Worm (Caenorhabditis elegans) whole organism, L2 larva: ENCODE measurements around the gene F08D12.7.
A peak's percentile ranks its signal among the peaks of the same experiment; 100 is the strongest.

Experiments used
- C34F6.9 ChIP-seq: fragments of 150-350 bp; optimal IDR thresholded peaks from 2 replicates; lab custom pipeline; 2014; ENCODE audit warnings: missing biosample characterization, missing genetic modification characterization
- F13H6.1 ChIP-seq: sonication (generic microtip); optimal IDR thresholded peaks from 2 replicates; lab custom pipeline; 2016; ENCODE audit warnings: missing genetic modification characterization, missing compliant biosample characterization
- ZK546.5 ChIP-seq: sonication (generic microtip); optimal IDR thresholded peaks from 2 replicates; lab custom pipeline; 2017; ENCODE audit warnings: missing biosample characterization, missing genetic modification characterization
- alr-1 ChIP-seq: fragments of 150-350 bp; optimal IDR thresholded peaks from 2 replicates; lab custom pipeline; 2014; ENCODE audit warnings: missing biosample characterization, missing genetic modification characterization
- aly-2 ChIP-seq: fragments of 150-350 bp; optimal IDR thresholded peaks from 2 replicates; lab custom pipeline; 2014; ENCODE audit warnings: missing biosample characterization, missing genetic modification characterization
- ama-1 ChIP-seq: fragments of 150-350 bp; optimal IDR thresholded peaks from 2 replicates; lab custom pipeline; 2018; ENCODE audit warnings: inconsistent platforms
- blmp-1 ChIP-seq: sonication (generic microtip); optimal IDR thresholded peaks from 2 replicates; lab custom pipeline; 2017; ENCODE audit warnings: missing genetic modification characterization, mild to moderate bottlenecking, missing compliant biosample characterization, antibody characterized with exemption, moderate library complexity; ENCODE audit not compliant: insufficient read depth
- ceh-82 ChIP-seq: fragments of 150-350 bp; optimal IDR thresholded peaks from 2 replicates; lab custom pipeline; 2014; ENCODE audit warnings: missing biosample characterization, missing genetic modification characterization
- crh-2 ChIP-seq: sonication (generic microtip); optimal IDR thresholded peaks from 2 replicates; lab custom pipeline; 2017; ENCODE audit warnings: missing biosample characterization, missing genetic modification characterization
- dmd-4 ChIP-seq: sonication (generic microtip); optimal IDR thresholded peaks from 2 replicates; lab custom pipeline; 2017; ENCODE audit warnings: missing biosample characterization, missing genetic modification characterization
- egl-27 ChIP-seq: sonication (generic microtip); optimal IDR thresholded peaks from 3 replicates; lab custom pipeline; 2017; ENCODE audit warnings: missing biosample characterization, missing genetic modification reagents, missing genetic modification characterization
- elt-1 ChIP-seq: fragments of 150-350 bp; optimal IDR thresholded peaks from 2 replicates; lab custom pipeline; 2014; ENCODE audit warnings: missing biosample characterization, missing genetic modification characterization
- elt-3 ChIP-seq: sonication (generic microtip); optimal IDR thresholded peaks from 2 replicates; lab custom pipeline; 2017; ENCODE audit warnings: missing biosample characterization, missing genetic modification characterization
- fos-1 ChIP-seq: fragments of 150-350 bp; optimal IDR thresholded peaks from 2 replicates; lab custom pipeline; 2014; ENCODE audit warnings: missing biosample characterization, missing genetic modification characterization
- lin-11 ChIP-seq: fragments of 150-350 bp; sonication (generic microtip); optimal IDR thresholded peaks from 2 replicates; lab custom pipeline; 2014; ENCODE audit warnings: missing biosample characterization, missing genetic modification characterization, inconsistent platforms, mixed read lengths
- lin-13 ChIP-seq: fragments of 150-350 bp; optimal IDR thresholded peaks from 2 replicates; lab custom pipeline; 2014; ENCODE audit warnings: missing biosample characterization, missing genetic modification reagents, missing genetic modification characterization
- lin-39 ChIP-seq: fragments of 150-350 bp; optimal IDR thresholded peaks from 2 replicates; lab custom pipeline; 2014; ENCODE audit warnings: missing biosample characterization, missing genetic modification reagents, missing genetic modification characterization
- mbf-1 ChIP-seq: sonication (generic microtip); optimal IDR thresholded peaks from 2 replicates; lab custom pipeline; 2017; ENCODE audit warnings: missing biosample characterization, missing genetic modification characterization
- mdl-1 ChIP-seq, 2 experiments: fragments of 150-350 bp in 1 of 2; sonication (generic microtip) in 1 of 2; optimal IDR thresholded peaks; 2 replicates each; lab custom pipeline; 2017; ENCODE audit warnings: missing biosample characterization in 2 of 2, missing genetic modification characterization in 2 of 2
- nhr-11 ChIP-seq: fragments of 150-350 bp; optimal IDR thresholded peaks from 2 replicates; lab custom pipeline; 2014; ENCODE audit warnings: missing biosample characterization, missing genetic modification characterization
- nhr-12 ChIP-seq: fragments of 150-350 bp; optimal IDR thresholded peaks from 2 replicates; lab custom pipeline; 2014; ENCODE audit warnings: missing biosample characterization, missing genetic modification characterization
- nhr-129 ChIP-seq: fragments of 150-350 bp; optimal IDR thresholded peaks from 2 replicates; lab custom pipeline; 2014; ENCODE audit warnings: missing biosample characterization, missing genetic modification characterization
- nhr-21 ChIP-seq: fragments of 150-350 bp; optimal IDR thresholded peaks from 2 replicates; lab custom pipeline; 2014; ENCODE audit warnings: missing biosample characterization, missing genetic modification characterization
- nhr-23 ChIP-seq: fragments of 150-350 bp; optimal IDR thresholded peaks from 2 replicates; lab custom pipeline; 2014; ENCODE audit warnings: missing biosample characterization, missing genetic modification reagents, missing genetic modification characterization
- nhr-237 ChIP-seq: fragments of 150-350 bp; optimal IDR thresholded peaks from 2 replicates; lab custom pipeline; 2014; ENCODE audit warnings: missing biosample characterization, missing genetic modification characterization
- nhr-25 ChIP-seq: fragments of 150-350 bp; sonication (generic microtip); optimal IDR thresholded peaks from 3 replicates; lab custom pipeline; 2014; ENCODE audit warnings: missing biosample characterization, missing genetic modification characterization
- nhr-6 ChIP-seq: fragments of 150-350 bp; optimal IDR thresholded peaks from 2 replicates; lab custom pipeline; 2014; ENCODE audit warnings: missing biosample characterization, missing genetic modification characterization
- sem-4 ChIP-seq: fragments of 150-350 bp; optimal IDR thresholded peaks from 2 replicates; lab custom pipeline; 2014; ENCODE audit warnings: missing biosample characterization, missing genetic modification reagents, missing genetic modification characterization
- skn-1 ChIP-seq: sonication (generic microtip); optimal IDR thresholded peaks from 2 replicates; lab custom pipeline; 2017; ENCODE audit warnings: missing biosample characterization, missing genetic modification characterization
- sma-3 ChIP-seq: sonication (generic microtip); optimal IDR thresholded peaks from 2 replicates; lab custom pipeline; 2016; ENCODE audit warnings: missing genetic modification reagents, missing genetic modification characterization, missing compliant biosample characterization
- sma-9 ChIP-seq, 2 experiments: fragments of 150-350 bp in 1 of 2; sonication (generic microtip) in 1 of 2; optimal IDR thresholded peaks; 2 replicates each; lab custom pipeline; 2014 to 2016; ENCODE audit warnings: missing genetic modification characterization in 2 of 2, mild to moderate bottlenecking in 1 of 2, missing biosample characterization in 1 of 2, missing compliant biosample characterization in 1 of 2, missing genetic modification reagents in 1 of 2, moderate library complexity in 1 of 2
- snpc-4 ChIP-seq: fragments of 150-350 bp; optimal IDR thresholded peaks from 2 replicates; lab custom pipeline; 2014; ENCODE audit warnings: missing biosample characterization, missing genetic modification characterization
- unc-55 ChIP-seq: fragments of 150-350 bp; sonication (generic microtip); optimal IDR thresholded peaks from 3 replicates; lab custom pipeline; 2014; ENCODE audit warnings: missing biosample characterization, missing genetic modification reagents, missing genetic modification characterization
- ztf-11 ChIP-seq: sonication (generic microtip); optimal IDR thresholded peaks from 2 replicates; lab custom pipeline; 2017; ENCODE audit warnings: missing biosample characterization, missing genetic modification characterization
- ztf-4 ChIP-seq: fragments of 150-350 bp; optimal IDR thresholded peaks from 2 replicates; lab custom pipeline; 2014; ENCODE audit warnings: missing biosample characterization, missing genetic modification characterization

F08D12.7 gene

DNA sequence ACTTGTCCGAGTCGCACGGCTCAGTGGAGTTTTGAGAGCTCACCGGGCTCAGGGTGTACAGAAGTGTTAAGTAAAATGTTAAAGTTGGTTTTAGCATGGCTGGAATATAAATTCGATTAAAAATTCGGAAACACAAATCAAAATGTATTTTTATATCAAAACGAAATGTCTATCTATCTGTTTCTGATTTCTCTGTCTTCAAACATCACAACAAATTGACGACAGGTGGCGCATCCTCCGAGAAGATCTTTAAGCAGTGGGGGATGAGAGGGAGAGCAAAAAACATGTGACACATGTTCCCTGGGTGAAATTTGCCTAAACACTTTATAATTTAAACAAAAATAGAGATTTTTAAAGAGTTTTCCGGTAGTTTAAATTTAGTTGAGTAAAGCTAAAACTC, at the start of gene F08D12.7:
F08D12.7 (minus strand) TSS at position 101 of the 400 bp plus-strand sequence.
- TF ChIP-seq mdl-1 (tag; optimal IDR thresholded peaks at IDR 0.05; lab: Kevin White, UChicago) (no peak), alr-1 (tag; lab: Kevin White, UChicago) (no peak), snpc-4 (tag; lab: Kevin White, UChicago) (no peak), lin-13 (no peak), aly-2 (tag; lab: Kevin White, UChicago) (no peak), crh-2 (tag; lab: Kevin White, UChicago) (no peak), sma-3 (GFP tag; lab: Kevin White, UChicago) (no peak)

DNA sequence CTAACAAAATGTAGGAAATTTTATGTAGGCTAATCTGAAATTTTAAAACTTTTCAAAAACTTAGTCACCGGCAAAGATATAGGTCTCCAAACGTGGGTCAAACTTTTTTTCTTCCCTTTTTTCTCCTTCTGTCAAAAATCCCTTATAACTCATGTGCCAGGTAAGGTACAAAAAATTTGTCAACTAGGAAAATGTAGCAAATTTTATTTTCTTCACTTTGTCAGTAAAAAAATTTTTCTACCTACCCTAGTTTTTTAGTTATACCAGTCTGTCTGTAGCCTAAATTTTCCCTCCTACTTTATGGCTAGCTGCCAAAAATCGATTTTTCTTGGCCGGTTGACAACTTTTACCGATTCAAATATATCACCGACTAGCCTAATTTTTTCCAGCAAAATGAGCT, 47.8 kb upstream of the F08D12.7 start, which contains the start of gene set-13:
set-13 (plus strand) TSS at position 301 of the 400 bp plus-strand sequence.
- TF ChIP-seq nhr-12 (tag; lab: Kevin White, UChicago) (no peak), aly-2 (tag; lab: Kevin White, UChicago) (no peak)

- TF ChIP-seq lin-13 (no peak), F13H6.1 (tag; lab: Kevin White, UChicago) (no peak), ceh-82 (tag; lab: Kevin White, UChicago) (no peak), blmp-1 (tag; lab: Kevin White, UChicago) (no peak), sma-3 (GFP tag; lab: Kevin White, UChicago) (no peak), C34F6.9 (tag; lab: Kevin White, UChicago) (no peak), sma-9 (GFP tag; optimal IDR thresholded peaks at IDR 0.05; lab: Kevin White, UChicago) (no peak), sma-9 (tag; optimal IDR thresholded peaks at IDR 0.05; lab: Kevin White, UChicago) (no peak), ama-1 (lab: Kevin White, UChicago) (no peak), fos-1 (tag; lab: Kevin White, UChicago) (no peak), nhr-6 (no peak)
- TF ChIP-seq, all 48 proteins: peak for 0
These were observed 46.5 kb upstream of the F08D12.7 start, which contains the start of gene K12H6.2 for ce11 chrII:2815444-2815843. TSS of gene K12H6.2 (minus strand) at chrII:2815544.

ce11 chrII:2815017-2815416, 46.1 kb upstream of the F08D12.7 start:
- no peak for TF ChIP-seq nhr-11 (tag; lab: Kevin White, UChicago)

ce11 chrII:2807674-2808206, 38.8 kb upstream of the F08D12.7 start, which contains the start of gene K12H6.12:
TSS of gene K12H6.12 (plus strand) at chrII:2808156.
- no peak for TF ChIP-seq ztf-4
- TF ChIP-seq F13H6.1 (tag; lab: Kevin White, UChicago) = peak; percentile 0

ce11 chrII:2805566-2805965, 36.6 kb upstream of the F08D12.7 start:
- no peak for TF ChIP-seq elt-1 (tag; lab: Kevin White, UChicago)
- TF ChIP-seq ztf-11 (tag; lab: Kevin White, UChicago) = no peak
- no peak for TF ChIP-seq nhr-11 (tag; lab: Kevin White, UChicago)
- no peak for TF ChIP-seq nhr-21
- no peak for TF ChIP-seq ZK546.5 (tag; lab: Kevin White, UChicago)
- TF ChIP-seq egl-27 (tag; lab: Kevin White, UChicago) = no peak
- no peak for TF ChIP-seq sem-4
- no peak for TF ChIP-seq ztf-4
- TF ChIP-seq sma-9 (GFP tag; optimal IDR thresholded peaks at IDR 0.05; lab: Kevin White, UChicago) = no peak
- TF ChIP-seq sma-9 (tag; optimal IDR thresholded peaks at IDR 0.05; lab: Kevin White, UChicago) = no peak
- TF ChIP-seq, all 48 proteins: peak for 0

DNA sequence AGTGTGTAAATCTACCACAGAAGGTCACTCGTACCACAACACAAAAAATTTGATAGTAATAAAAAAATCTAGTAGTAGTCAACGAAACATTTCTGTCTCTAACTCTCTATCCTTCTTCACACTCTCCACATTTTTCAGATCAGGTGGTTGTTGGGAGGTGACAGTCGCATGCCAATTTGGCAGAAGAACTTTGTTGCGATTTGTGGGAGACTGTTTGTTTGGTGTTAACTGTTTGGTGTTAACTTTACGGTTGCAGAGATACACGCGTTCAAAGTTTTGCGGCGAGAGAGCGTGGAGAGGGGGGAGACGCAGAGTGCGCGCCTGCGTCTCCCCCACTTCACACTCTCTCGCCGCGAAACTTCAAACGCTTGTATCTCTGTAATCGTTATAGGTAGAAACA, 36.0 kb upstream of the F08D12.7 start:
- TF ChIP-seq nhr-129 (tag; lab: Kevin White, UChicago) (peak; percentile 21), nhr-25 (peak; percentile 56), elt-1 (tag; lab: Kevin White, UChicago) (no peak), lin-13 (no peak), nhr-12 (tag; lab: Kevin White, UChicago) (no peak), dmd-4 (no peak)

DNA sequence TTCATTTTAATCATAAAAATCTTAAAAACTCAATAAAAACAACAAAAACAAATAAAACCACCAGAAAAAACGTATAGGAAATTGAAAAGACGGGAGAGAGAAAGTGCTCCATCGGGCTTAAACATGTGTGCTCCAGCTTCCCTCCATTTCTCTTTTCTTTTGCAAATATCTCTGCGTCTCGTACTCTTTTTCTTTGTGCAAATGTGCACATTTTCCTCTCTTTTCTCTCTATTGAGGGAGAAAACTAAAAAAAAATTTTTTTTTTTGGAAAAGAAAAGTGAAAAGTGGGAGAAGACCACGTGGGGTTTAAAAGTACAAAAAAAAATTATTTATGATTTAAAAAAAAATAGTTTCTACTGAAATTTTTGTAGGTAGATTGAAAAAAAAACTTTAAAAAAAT, 35.3 kb upstream of the F08D12.7 start:
- TF ChIP-seq nhr-25 (no peak), nhr-11 (tag; lab: Kevin White, UChicago) (no peak), lin-39 (tag; lab: Kevin White, UChicago) (no peak), mbf-1 (tag; lab: Kevin White, UChicago) (no peak), fos-1 (tag; lab: Kevin White, UChicago) (no peak), skn-1 (tag; lab: Kevin White, UChicago) (no peak), ama-1 (lab: Kevin White, UChicago) (no peak), F13H6.1 (tag; lab: Kevin White, UChicago) (peak; percentile 38), nhr-12 (tag; lab: Kevin White, UChicago) (no peak), blmp-1 (tag; lab: Kevin White, UChicago) (peak; percentile 12), unc-55 (GFP tag; lab: Kevin White, UChicago) (peak; percentile 78), sma-9 (GFP tag; optimal IDR thresholded peaks at IDR 0.05; lab: Kevin White, UChicago) (peak; percentile 52), sma-9 (tag; optimal IDR thresholded peaks at IDR 0.05; lab: Kevin White, UChicago) (no peak), nhr-129 (tag; lab: Kevin White, UChicago) (peak; percentile 2), C34F6.9 (tag; lab: Kevin White, UChicago) (peak; percentile 53), egl-27 (tag; lab: Kevin White, UChicago) (no peak), mdl-1 (tag; optimal IDR thresholded peaks at IDR 0.05; lab: Kevin White, UChicago) (peak in 1 of 2 experiments; percentile 72), elt-3 (tag; lab: Kevin White, UChicago) (no peak), nhr-23 (tag; lab: Kevin White, UChicago) (no peak), lin-11 (tag; lab: Kevin White, UChicago) (no peak), sem-4 (no peak), nhr-237 (tag; lab: Kevin White, UChicago) (no peak)
